Worm (Caenorhabditis elegans) whole organism, L4 larva: Measurements from ENCODE around the gene Y38C1AA.7.

Source experiments
- F10B5.3 ChIP-seq: sonication (generic microtip); optimal IDR thresholded peaks from 2 replicates; lab custom pipeline; 2016; ENCODE audit warnings: mild to moderate bottlenecking, missing genetic modification characterization, missing compliant biosample characterization
- aly-2 ChIP-seq: sonication (generic microtip); optimal IDR thresholded peaks from 2 replicates; lab custom pipeline; 2018; ENCODE audit warnings: missing biosample characterization, missing genetic modification characterization
- ama-1 ChIP-seq: fragments of 150-350 bp; optimal IDR thresholded peaks from 2 replicates; lab custom pipeline; 2014; ENCODE audit warnings: inconsistent platforms, mixed read lengths
- ceh-28 ChIP-seq: fragments of 150-350 bp; optimal IDR thresholded peaks from 2 replicates; lab custom pipeline; 2014; ENCODE audit warnings: missing biosample characterization, missing genetic modification reagents, missing genetic modification characterization
- daf-12 ChIP-seq: fragments of 150-350 bp; optimal IDR thresholded peaks from 2 replicates; lab custom pipeline; 2014; ENCODE audit warnings: missing biosample characterization, missing genetic modification reagents, missing genetic modification characterization
- daf-16 ChIP-seq, 3 experiments: sonication (generic microtip); optimal IDR thresholded peaks; 2 replicates each; lab custom pipeline; 2016 to 2017; ENCODE audit warnings: missing genetic modification characterization in 3 of 3, missing genetic modification reagents in 3 of 3, mild to moderate bottlenecking in 2 of 3, missing compliant biosample characterization in 2 of 3, missing biosample characterization in 1 of 3, moderate library complexity in 1 of 3
- daf-8 ChIP-seq: fragments of 200-800 bp; sonication (Bioruptor generic); IDR thresholded peaks from 2 replicates; pipeline ENCODE4 v1.3.6; 2022; ENCODE audit warnings: missing genetic modification characterization, missing compliant biosample characterization
- dmd-9 ChIP-seq: fragments of 200-800 bp; sonication (Bioruptor generic); IDR thresholded peaks from 2 replicates; pipeline ENCODE4 v1.3.6; 2022; ENCODE audit warnings: missing genetic modification reagents, missing genetic modification characterization, missing compliant biosample characterization
- duxl-1 ChIP-seq: sonication (generic microtip); optimal IDR thresholded peaks from 2 replicates; lab custom pipeline; 2016; ENCODE audit warnings: mild to moderate bottlenecking, missing genetic modification characterization, moderate library complexity, missing compliant biosample characterization; ENCODE audit not compliant: poor library complexity
- egl-43 ChIP-seq: fragments of 200-800 bp; sonication (Bioruptor generic); IDR thresholded peaks from 2 replicates; pipeline ENCODE4 v1.3.6; 2022; ENCODE audit warnings: missing genetic modification reagents, missing genetic modification characterization, missing compliant biosample characterization
- fkh-10 ChIP-seq: fragments of 150-350 bp; optimal IDR thresholded peaks from 2 replicates; lab custom pipeline; 2014; ENCODE audit warnings: missing biosample characterization, missing genetic modification reagents, missing genetic modification characterization
- hif-1 ChIP-seq, 2 experiments: sonication (generic microtip); optimal IDR thresholded peaks; 2 replicates each; lab custom pipeline; 2016 to 2017; ENCODE audit warnings: missing compliant biosample characterization in 2 of 2, missing genetic modification characterization in 2 of 2, missing genetic modification reagents in 2 of 2, missing genotype in 2 of 2, mild to moderate bottlenecking in 1 of 2
- lim-7 ChIP-seq: fragments of 200-800 bp; sonication (Bioruptor generic); IDR thresholded peaks from 2 replicates; pipeline ENCODE4 v1.3.6; 2022; ENCODE audit warnings: missing genetic modification characterization, missing compliant biosample characterization
- lin-15B ChIP-seq: fragments of 150-350 bp; sonication (generic microtip); optimal IDR thresholded peaks from 3 replicates; lab custom pipeline; 2014; ENCODE audit warnings: missing biosample characterization, missing genetic modification characterization
- lsy-2 ChIP-seq, 2 experiments: fragments of 150-350 bp in 1 of 2; sonication (generic microtip) in 1 of 2; optimal IDR thresholded peaks; 2 replicates each; lab custom pipeline; 2014 to 2017; ENCODE audit warnings: missing biosample characterization in 2 of 2, missing genetic modification characterization in 2 of 2
- mdl-1 ChIP-seq, 2 experiments: fragments of 150-350 bp in 1 of 2; sonication (generic microtip) in 1 of 2; optimal IDR thresholded peaks; 2 replicates each; lab custom pipeline; 2014 to 2017; ENCODE audit warnings: missing biosample characterization in 2 of 2, missing genetic modification characterization in 2 of 2
- nhr-102 ChIP-seq: sonication (generic microtip); optimal IDR thresholded peaks from 2 replicates; lab custom pipeline; 2016; ENCODE audit warnings: mild to moderate bottlenecking, missing genetic modification characterization, moderate library complexity, missing compliant biosample characterization
- saeg-2 ChIP-seq: fragments of 200-800 bp; sonication (Bioruptor generic); IDR thresholded peaks from 2 replicates; pipeline ENCODE4 v1.3.6; 2022; ENCODE audit warnings: missing genetic modification reagents, missing genetic modification characterization, missing compliant biosample characterization
- sdz-12 ChIP-seq: fragments of 200-800 bp; sonication (Bioruptor generic); optimal IDR thresholded peaks from 2 replicates; lab custom pipeline; 2018; ENCODE audit warnings: mild to moderate bottlenecking, missing genetic modification characterization, missing compliant biosample characterization
- skn-1 ChIP-seq: fragments of 150-350 bp; optimal IDR thresholded peaks from 2 replicates; lab custom pipeline; 2014; ENCODE audit warnings: missing biosample characterization, missing genetic modification characterization
- ztf-11 ChIP-seq: fragments of 150-350 bp; optimal IDR thresholded peaks from 2 replicates; lab custom pipeline; 2014; ENCODE audit warnings: missing biosample characterization, missing genetic modification characterization

Y38C1AA.7 gene

ce11 chrIV:204998-205397, 46.2 kb downstream of the Y38C1AA.7 start, which contains the start of gene coa-1:
coa-1 (plus strand) TSS chrIV:205298.
- TF ChIP-seq fkh-10 (GFP tag; lab: Kevin White, UChicago) = no peak
- TF ChIP-seq lsy-2 (tag; optimal IDR thresholded peaks at IDR 0.05; lab: Kevin White, UChicago) = no peak
- TF ChIP-seq saeg-2 (GFP tag; lab: Robert Waterston, UW) = no peak
- TF ChIP-seq duxl-1 = no peak
- TF ChIP-seq mdl-1 (tag; optimal IDR thresholded peaks at IDR 0.05; lab: Kevin White, UChicago) = no peak
- no peak for TF ChIP-seq ztf-11 (tag; lab: Kevin White, UChicago)
- no peak for TF ChIP-seq F10B5.3 (tag; lab: Kevin White, UChicago)
- TF ChIP-seq skn-1 = no peak
- TF ChIP-seq aly-2 (tag; lab: Kevin White, UChicago) = no peak
- TF ChIP-seq daf-16 (GFP tag; optimal IDR thresholded peaks at IDR 0.05; lab: Kevin White, UChicago) = no peak
- no peak for TF ChIP-seq daf-16 (tag; optimal IDR thresholded peaks at IDR 0.05; lab: Kevin White, UChicago)
- TF ChIP-seq nhr-102 (tag; lab: Kevin White, UChicago) = no peak
- no peak for TF ChIP-seq ceh-28 (tag; lab: Kevin White, UChicago)

DNA sequence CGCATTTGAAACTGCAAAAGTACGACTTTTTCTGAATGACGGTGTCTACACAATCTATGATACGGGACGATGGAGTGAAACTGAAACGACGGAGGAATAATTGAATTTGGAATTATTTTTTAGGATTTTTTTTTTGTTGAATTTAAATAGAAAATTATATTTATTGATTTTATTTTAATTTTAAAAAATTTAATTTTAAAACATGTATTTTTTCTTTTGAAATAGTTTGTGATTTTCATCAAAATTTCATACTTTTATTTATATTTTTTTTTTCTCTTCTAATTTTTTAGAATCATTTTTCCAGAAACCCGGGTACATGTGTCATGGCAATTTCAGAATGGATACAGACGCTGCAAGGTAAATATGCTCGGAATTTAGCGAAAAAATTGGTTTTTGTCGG, 49.1 kb downstream of the Y38C1AA.7 start, which contains the start of gene Y38C1AA.1:
TSS of gene Y38C1AA.1 (plus strand) at position 301 of the 400 bp plus-strand sequence.
- no peak for TF ChIP-seq lin-15B (tag; lab: Kevin White, UChicago)
- no peak for TF ChIP-seq fkh-10 (GFP tag; lab: Kevin White, UChicago)
- TF ChIP-seq ceh-28 (tag; lab: Kevin White, UChicago) = no peak
- no peak for TF ChIP-seq lim-7 (GFP tag; lab: Robert Waterston, UW)
- no peak for TF ChIP-seq daf-12 (tag; lab: Kevin White, UChicago)
- TF ChIP-seq duxl-1 = no peak
- no peak for TF ChIP-seq daf-16 (GFP tag; optimal IDR thresholded peaks at IDR 0.05; lab: Kevin White, UChicago)
- no peak for TF ChIP-seq daf-16 (tag; optimal IDR thresholded peaks at IDR 0.05; lab: Kevin White, UChicago)
- TF ChIP-seq daf-8 = no peak
- TF ChIP-seq egl-43 (GFP tag; lab: Robert Waterston, UW) = no peak
- TF ChIP-seq sdz-12 = no peak
- TF ChIP-seq hif-1 (tag; optimal IDR thresholded peaks at IDR 0.05; lab: Kevin White, UChicago) = no peak
- TF ChIP-seq ama-1 (lab: Kevin White, UChicago) = no peak
- TF ChIP-seq dmd-9 (GFP tag; lab: Robert Waterston, UW) = no peak
- TF ChIP-seq, all 104 proteins: peak for 0
